Fruit fly (Drosophila melanogaster) whole organism, wandering third instar larva: ENCODE data around the gene CG45263.

ENCODE experiments used
- Dif ChIP-seq: fragments of 200-275, 200-300 bp; sonication (Bioruptor generic); optimal IDR thresholded peaks from 2 replicates; lab custom pipeline; 2018; ENCODE audit warnings: missing biosample characterization, missing genetic modification characterization; ENCODE audit not compliant: partially characterized antibody
- Vsx2 ChIP-seq: fragments of 200-300, 225-300 bp; sonication (Bioruptor generic); optimal IDR thresholded peaks from 2 replicates; lab custom pipeline; 2018; ENCODE audit warnings: missing biosample characterization, missing genetic modification characterization; ENCODE audit not compliant: partially characterized antibody

- no peak for TF ChIP-seq Dif (GFP tag; lab: Kevin White, UChicago)
- TF ChIP-seq Vsx2, result no peak
Observed at dm6 chr3R:8324016-8324415, 153.4 kb downstream of the CG45263 start, which contains the start of gene CG7443.
